Fruit fly (Drosophila melanogaster): ENCODE data around the gene CG46394.
A peak's percentile ranks its signal among the peaks of the same experiment; 100 is the strongest.

Gene CG46394

DNA sequence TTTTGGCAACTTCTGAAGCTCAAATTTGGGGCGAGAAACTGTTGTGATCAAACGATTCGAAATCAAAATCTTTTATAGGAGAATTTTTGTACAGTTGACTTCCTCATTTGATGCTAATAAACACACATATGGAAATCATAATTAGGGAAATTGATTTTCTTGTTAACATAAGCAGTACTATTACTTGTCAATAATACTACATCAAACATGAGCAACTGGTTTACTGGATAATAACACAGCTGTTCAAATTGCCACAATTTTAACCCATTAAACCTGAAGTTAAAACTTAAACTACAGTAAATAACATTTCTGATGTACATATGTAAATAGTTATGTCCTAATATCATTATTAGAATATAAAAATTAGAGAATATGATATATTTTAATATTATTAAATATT, 20.3 kb upstream of the CG46394 start, which contains the start of gene CG43390 (continued):
- TF ChIP-seq MTF-1 (GFP tag; optimal IDR thresholded peaks at IDR 0.05; ENCODE audit: borderline replicate concordance) (no peak), CG18476 (GFP tag; optimal IDR thresholded peaks at IDR 0.05) (no peak), CrebB (tag; optimal IDR thresholded peaks at IDR 0.05) (peak; percentile 73), CG13424 (tag; optimal IDR thresholded peaks at IDR 0.05) (peak; percentile 27), Ptx1 (GFP tag; IDR thresholded peaks at IDR 0.05) (no peak), CG9817 (tag; optimal IDR thresholded peaks at IDR 0.05) (peak; percentile 40), jigr1 (GFP tag; IDR thresholded peaks at IDR 0.05) (no peak), CG30403 (GFP tag; optimal IDR thresholded peaks at IDR 0.05) (no peak), gcm (GFP tag; optimal IDR thresholded peaks at IDR 0.05) (no peak), CG10366 (GFP tag; IDR thresholded peaks at IDR 0.05) (no peak), bab2 (GFP tag; optimal IDR thresholded peaks at IDR 0.05) (peak; percentile 35), pfk (GFP tag; optimal IDR thresholded peaks at IDR 0.05) (no peak), maf-S (GFP tag; optimal IDR thresholded peaks at IDR 0.05) (peak; percentile 7), aop (GFP tag; IDR thresholded peaks at IDR 0.05) (no peak), CG6683 (GFP tag; optimal IDR thresholded peaks at IDR 0.05) (peak; percentile 7), luna (GFP tag; optimal IDR thresholded peaks at IDR 0.05) (peak; percentile 44), CG7786 (GFP tag; optimal IDR thresholded peaks at IDR 0.05) (no peak), BEAF-32 (GFP tag; optimal IDR thresholded peaks at IDR 0.05) (no peak), Chrac-16 (GFP tag; optimal IDR thresholded peaks at IDR 0.05) (no peak), CG17829 (tag; optimal IDR thresholded peaks at IDR 0.05) (no peak), CG17385 (GFP tag; optimal IDR thresholded peaks at IDR 0.05) (peak; percentile 47), slou (GFP tag; optimal IDR thresholded peaks at IDR 0.05) (peak; percentile 4), CG10147 (GFP tag; optimal IDR thresholded peaks at IDR 0.05) (peak; percentile 78), Stat92E (GFP tag; optimal IDR thresholded peaks at IDR 0.05) (no peak), Atf3 (GFP tag; optimal IDR thresholded peaks at IDR 0.05) (no peak), CG7987 (GFP tag; optimal IDR thresholded peaks at IDR 0.05) (peak; percentile 56), BtbVII (GFP tag; optimal IDR thresholded peaks at IDR 0.05) (peak; percentile 83), CG7963 (GFP tag; IDR thresholded peaks at IDR 0.05; ENCODE audit: partially characterized antibody) (no peak), Lpt (GFP tag; optimal IDR thresholded peaks at IDR 0.05) (no peak), CG18599 (GFP tag; optimal IDR thresholded peaks at IDR 0.05) (peak; percentile 76), seq (GFP tag; IDR thresholded peaks at IDR 0.05) (no peak), CG11696 (GFP tag; IDR thresholded peaks at IDR 0.05) (0 out of 2 replicates have a peak, but pooled peaks have one; percentile 21), CG4617 (GFP tag; optimal IDR thresholded peaks at IDR 0.05; ENCODE audit: borderline replicate concordance) (no peak), Nf-YC (tag; optimal IDR thresholded peaks at IDR 0.05) (no peak), HHEX (GFP tag; optimal IDR thresholded peaks at IDR 0.05) (peak; percentile 28), scrt (GFP tag; optimal IDR thresholded peaks at IDR 0.05) (peak; percentile 39), CG14667 (GFP tag; IDR thresholded peaks at IDR 0.05) (no peak), CG3407 (GFP tag; optimal IDR thresholded peaks at IDR 0.05) (peak; percentile 4), CG15073 (GFP tag; optimal IDR thresholded peaks at IDR 0.05) (no peak), CG2120 (GFP tag; optimal IDR thresholded peaks at IDR 0.05) (peak; percentile 59), sqz (GFP tag; optimal IDR thresholded peaks at IDR 0.05) (no peak), Taf1 (GFP tag; IDR thresholded peaks at IDR 0.05) (no peak), CG34422 (GFP tag; IDR thresholded peaks at IDR 0.05) (no peak), CG9876 (GFP tag; optimal IDR thresholded peaks at IDR 0.05) (no peak), CG10543 (GFP tag; optimal IDR thresholded peaks at IDR 0.05) (no peak), Usf (GFP tag; optimal IDR thresholded peaks at IDR 0.05) (no peak), inv (GFP tag; IDR thresholded peaks at IDR 0.05; ENCODE audit: partially characterized antibody) (no peak), dimm (GFP tag; IDR thresholded peaks at IDR 0.05) (no peak), zfh2 (GFP tag; optimal IDR thresholded peaks at IDR 0.05) (no peak), prd (optimal IDR thresholded peaks at IDR 0.05) (no peak), prd (GFP tag; IDR thresholded peaks at IDR 0.05) (no peak)

Measured in whole organism, embryonic.